Worm (Caenorhabditis elegans) whole organism, L2 larva: ENCODE results near the gene T26G10.3.

Experiments used
- C34F6.9 ChIP-seq: fragments of 150-350 bp; optimal IDR thresholded peaks from 2 replicates; lab custom pipeline; 2014; ENCODE audit warnings: missing biosample characterization, missing genetic modification characterization
- F13H6.1 ChIP-seq: sonication (generic microtip); optimal IDR thresholded peaks from 2 replicates; lab custom pipeline; 2016; ENCODE audit warnings: missing genetic modification characterization, missing compliant biosample characterization
- R02D3.7 ChIP-seq: fragments of 150-350 bp; optimal IDR thresholded peaks from 2 replicates; lab custom pipeline; 2014; ENCODE audit warnings: missing biosample characterization, missing genetic modification characterization
- Y55F3AM.14 ChIP-seq: fragments of 200-800 bp; sonication (Bioruptor generic); optimal IDR thresholded peaks from 2 replicates; lab custom pipeline; 2018; ENCODE audit warnings: mild to moderate bottlenecking, missing genetic modification characterization, missing compliant biosample characterization
- ZK546.5 ChIP-seq: sonication (generic microtip); optimal IDR thresholded peaks from 2 replicates; lab custom pipeline; 2017; ENCODE audit warnings: missing biosample characterization, missing genetic modification characterization
- alr-1 ChIP-seq: fragments of 150-350 bp; optimal IDR thresholded peaks from 2 replicates; lab custom pipeline; 2014; ENCODE audit warnings: missing biosample characterization, missing genetic modification characterization
- aly-2 ChIP-seq: fragments of 150-350 bp; optimal IDR thresholded peaks from 2 replicates; lab custom pipeline; 2014; ENCODE audit warnings: missing biosample characterization, missing genetic modification characterization
- ama-1 ChIP-seq: fragments of 150-350 bp; optimal IDR thresholded peaks from 2 replicates; lab custom pipeline; 2018; ENCODE audit warnings: inconsistent platforms
- blmp-1 ChIP-seq: sonication (generic microtip); optimal IDR thresholded peaks from 2 replicates; lab custom pipeline; 2017; ENCODE audit warnings: missing genetic modification characterization, mild to moderate bottlenecking, missing compliant biosample characterization, antibody characterized with exemption, moderate library complexity; ENCODE audit not compliant: insufficient read depth
- ceh-16 ChIP-seq: fragments of 150-350 bp; optimal IDR thresholded peaks from 2 replicates; lab custom pipeline; 2014; ENCODE audit warnings: missing biosample characterization, missing genetic modification characterization
- ceh-82 ChIP-seq: fragments of 150-350 bp; optimal IDR thresholded peaks from 2 replicates; lab custom pipeline; 2014; ENCODE audit warnings: missing biosample characterization, missing genetic modification characterization
- crh-2 ChIP-seq: sonication (generic microtip); optimal IDR thresholded peaks from 2 replicates; lab custom pipeline; 2017; ENCODE audit warnings: missing biosample characterization, missing genetic modification characterization
- dmd-4 ChIP-seq: sonication (generic microtip); optimal IDR thresholded peaks from 2 replicates; lab custom pipeline; 2017; ENCODE audit warnings: missing biosample characterization, missing genetic modification characterization
- egl-27 ChIP-seq: sonication (generic microtip); optimal IDR thresholded peaks from 3 replicates; lab custom pipeline; 2017; ENCODE audit warnings: missing biosample characterization, missing genetic modification reagents, missing genetic modification characterization
- elt-1 ChIP-seq: fragments of 150-350 bp; optimal IDR thresholded peaks from 2 replicates; lab custom pipeline; 2014; ENCODE audit warnings: missing biosample characterization, missing genetic modification characterization
- elt-3 ChIP-seq: sonication (generic microtip); optimal IDR thresholded peaks from 2 replicates; lab custom pipeline; 2017; ENCODE audit warnings: missing biosample characterization, missing genetic modification characterization
- fos-1 ChIP-seq: fragments of 150-350 bp; optimal IDR thresholded peaks from 2 replicates; lab custom pipeline; 2014; ENCODE audit warnings: missing biosample characterization, missing genetic modification characterization
- gmeb-1 ChIP-seq: fragments of 150-350 bp; optimal IDR thresholded peaks from 2 replicates; lab custom pipeline; 2014; ENCODE audit warnings: missing biosample characterization, missing genetic modification characterization
- lin-11 ChIP-seq: fragments of 150-350 bp; sonication (generic microtip); optimal IDR thresholded peaks from 2 replicates; lab custom pipeline; 2014; ENCODE audit warnings: missing biosample characterization, missing genetic modification characterization, inconsistent platforms, mixed read lengths
- lin-13 ChIP-seq: fragments of 150-350 bp; optimal IDR thresholded peaks from 2 replicates; lab custom pipeline; 2014; ENCODE audit warnings: missing biosample characterization, missing genetic modification reagents, missing genetic modification characterization
- lin-39 ChIP-seq: fragments of 150-350 bp; optimal IDR thresholded peaks from 2 replicates; lab custom pipeline; 2014; ENCODE audit warnings: missing biosample characterization, missing genetic modification reagents, missing genetic modification characterization
- lsy-2 ChIP-seq, 2 experiments: fragments of 150-350 bp in 1 of 2; sonication (generic microtip) in 1 of 2; optimal IDR thresholded peaks; 2 replicates each; lab custom pipeline; 2014 to 2017; ENCODE audit warnings: missing biosample characterization in 2 of 2, missing genetic modification characterization in 2 of 2
- mab-5 ChIP-seq: fragments of 150-350 bp; optimal IDR thresholded peaks from 2 replicates; lab custom pipeline; 2014; ENCODE audit warnings: missing biosample characterization, missing genetic modification characterization
- mbf-1 ChIP-seq: sonication (generic microtip); optimal IDR thresholded peaks from 2 replicates; lab custom pipeline; 2017; ENCODE audit warnings: missing biosample characterization, missing genetic modification characterization
- mdl-1 ChIP-seq, 2 experiments: fragments of 150-350 bp in 1 of 2; sonication (generic microtip) in 1 of 2; optimal IDR thresholded peaks; 2 replicates each; lab custom pipeline; 2017; ENCODE audit warnings: missing biosample characterization in 2 of 2, missing genetic modification characterization in 2 of 2
- nhr-10 ChIP-seq: sonication (generic microtip); optimal IDR thresholded peaks from 2 replicates; lab custom pipeline; 2017; ENCODE audit warnings: missing biosample characterization, missing genetic modification characterization
- nhr-11 ChIP-seq: fragments of 150-350 bp; optimal IDR thresholded peaks from 2 replicates; lab custom pipeline; 2014; ENCODE audit warnings: missing biosample characterization, missing genetic modification characterization
- nhr-12 ChIP-seq: fragments of 150-350 bp; optimal IDR thresholded peaks from 2 replicates; lab custom pipeline; 2014; ENCODE audit warnings: missing biosample characterization, missing genetic modification characterization
- nhr-129 ChIP-seq: fragments of 150-350 bp; optimal IDR thresholded peaks from 2 replicates; lab custom pipeline; 2014; ENCODE audit warnings: missing biosample characterization, missing genetic modification characterization
- nhr-21 ChIP-seq: fragments of 150-350 bp; optimal IDR thresholded peaks from 2 replicates; lab custom pipeline; 2014; ENCODE audit warnings: missing biosample characterization, missing genetic modification characterization
- nhr-23 ChIP-seq: fragments of 150-350 bp; optimal IDR thresholded peaks from 2 replicates; lab custom pipeline; 2014; ENCODE audit warnings: missing biosample characterization, missing genetic modification reagents, missing genetic modification characterization
- nhr-237 ChIP-seq: fragments of 150-350 bp; optimal IDR thresholded peaks from 2 replicates; lab custom pipeline; 2014; ENCODE audit warnings: missing biosample characterization, missing genetic modification characterization
- nhr-25 ChIP-seq: fragments of 150-350 bp; sonication (generic microtip); optimal IDR thresholded peaks from 3 replicates; lab custom pipeline; 2014; ENCODE audit warnings: missing biosample characterization, missing genetic modification characterization
- nhr-6 ChIP-seq: fragments of 150-350 bp; optimal IDR thresholded peaks from 2 replicates; lab custom pipeline; 2014; ENCODE audit warnings: missing biosample characterization, missing genetic modification characterization
- nhr-77 ChIP-seq: fragments of 150-350 bp; optimal IDR thresholded peaks from 2 replicates; lab custom pipeline; 2014; ENCODE audit warnings: missing biosample characterization, missing genetic modification characterization
- peb-1 ChIP-seq: fragments of 150-350 bp; optimal IDR thresholded peaks from 2 replicates; lab custom pipeline; 2014; ENCODE audit warnings: missing biosample characterization, missing genetic modification characterization
- sem-4 ChIP-seq: fragments of 150-350 bp; optimal IDR thresholded peaks from 2 replicates; lab custom pipeline; 2014; ENCODE audit warnings: missing biosample characterization, missing genetic modification reagents, missing genetic modification characterization
- skn-1 ChIP-seq: sonication (generic microtip); optimal IDR thresholded peaks from 2 replicates; lab custom pipeline; 2017; ENCODE audit warnings: missing biosample characterization, missing genetic modification characterization
- sma-3 ChIP-seq: sonication (generic microtip); optimal IDR thresholded peaks from 2 replicates; lab custom pipeline; 2016; ENCODE audit warnings: missing genetic modification reagents, missing genetic modification characterization, missing compliant biosample characterization
- sma-9 ChIP-seq, 2 experiments: fragments of 150-350 bp in 1 of 2; sonication (generic microtip) in 1 of 2; optimal IDR thresholded peaks; 2 replicates each; lab custom pipeline; 2014 to 2016; ENCODE audit warnings: missing genetic modification characterization in 2 of 2, mild to moderate bottlenecking in 1 of 2, missing biosample characterization in 1 of 2, missing compliant biosample characterization in 1 of 2, missing genetic modification reagents in 1 of 2, moderate library complexity in 1 of 2
- snpc-4 ChIP-seq: fragments of 150-350 bp; optimal IDR thresholded peaks from 2 replicates; lab custom pipeline; 2014; ENCODE audit warnings: missing biosample characterization, missing genetic modification characterization
- unc-39 ChIP-seq: fragments of 150-350 bp; optimal IDR thresholded peaks from 2 replicates; lab custom pipeline; 2014; ENCODE audit warnings: missing biosample characterization, missing genetic modification characterization
- unc-55 ChIP-seq: fragments of 150-350 bp; sonication (generic microtip); optimal IDR thresholded peaks from 3 replicates; lab custom pipeline; 2014; ENCODE audit warnings: missing biosample characterization, missing genetic modification reagents, missing genetic modification characterization
- unc-62 ChIP-seq: fragments of 150-350 bp; optimal IDR thresholded peaks from 2 replicates; lab custom pipeline; 2014; ENCODE audit warnings: missing biosample characterization, missing genetic modification reagents, missing genetic modification characterization
- zag-1 ChIP-seq: fragments of 150-350 bp; optimal IDR thresholded peaks from 2 replicates; lab custom pipeline; 2014; ENCODE audit warnings: missing biosample characterization, missing genetic modification characterization
- ztf-1 ChIP-seq: fragments of 200-800 bp; sonication (Bioruptor generic); conservative IDR thresholded peaks from 2 replicates; pipeline ENCODE4 v1.3.6; 2022; ENCODE audit warnings: missing genetic modification characterization, missing compliant biosample characterization
- ztf-11 ChIP-seq: sonication (generic microtip); optimal IDR thresholded peaks from 2 replicates; lab custom pipeline; 2017; ENCODE audit warnings: missing biosample characterization, missing genetic modification characterization
- ztf-4 ChIP-seq: fragments of 150-350 bp; optimal IDR thresholded peaks from 2 replicates; lab custom pipeline; 2014; ENCODE audit warnings: missing biosample characterization, missing genetic modification characterization

Gene T26G10.3

DNA sequence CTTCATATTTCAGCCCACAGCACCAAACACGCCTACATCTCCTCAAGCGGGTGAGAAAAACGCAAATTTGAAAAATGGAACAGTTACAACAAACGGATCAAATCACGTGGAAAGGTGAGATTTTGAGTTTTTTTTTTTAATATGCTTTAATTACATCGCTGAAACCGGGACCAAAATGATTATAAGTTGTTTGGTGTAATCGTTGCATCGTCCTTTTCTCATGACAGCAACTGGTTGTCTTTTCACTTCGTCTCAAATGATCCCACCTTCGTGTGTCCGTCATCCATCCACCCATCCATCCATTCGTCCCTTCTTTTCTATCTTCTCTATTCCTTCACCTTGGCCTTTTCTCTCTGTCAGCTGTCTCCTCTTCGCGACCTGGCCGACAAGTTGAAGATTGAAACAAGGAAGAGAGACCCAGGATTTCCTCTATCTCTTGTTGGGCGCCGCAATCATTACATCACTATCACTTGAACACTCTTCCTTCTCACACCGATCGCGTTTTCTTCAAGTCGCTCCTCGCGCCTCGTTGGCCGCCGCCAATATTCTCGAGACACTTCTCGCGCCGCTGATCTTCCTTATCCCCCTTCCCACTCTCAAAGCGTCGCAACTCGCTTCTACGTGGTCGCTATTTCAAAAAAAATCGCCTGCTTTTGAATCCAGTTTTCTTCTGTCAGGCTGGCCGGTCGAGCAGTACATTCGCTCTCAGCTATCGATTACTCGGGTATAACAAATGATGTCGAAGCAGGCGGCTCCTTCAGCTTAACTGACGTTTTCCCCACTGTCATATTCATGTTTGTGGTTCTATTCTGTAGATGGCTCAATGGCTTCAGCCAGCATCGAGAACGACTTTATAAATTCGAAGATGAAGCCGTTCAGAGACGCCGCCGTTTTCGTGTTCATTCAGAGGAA lies 44.2 kb upstream of the T26G10.3 start (continued):
- TF ChIP-seq unc-39 (tag; lab: Kevin White, UChicago) = no peak
- no peak for TF ChIP-seq ztf-1 (GFP tag; lab: Robert Waterston, UW)
- no peak for TF ChIP-seq ceh-82
- TF ChIP-seq nhr-21 (tag; lab: Kevin White, UChicago) = peak; percentile 42
- TF ChIP-seq nhr-6 = no peak
- peak; percentile 3 for TF ChIP-seq crh-2 (tag; lab: Kevin White, UChicago)

DNA sequence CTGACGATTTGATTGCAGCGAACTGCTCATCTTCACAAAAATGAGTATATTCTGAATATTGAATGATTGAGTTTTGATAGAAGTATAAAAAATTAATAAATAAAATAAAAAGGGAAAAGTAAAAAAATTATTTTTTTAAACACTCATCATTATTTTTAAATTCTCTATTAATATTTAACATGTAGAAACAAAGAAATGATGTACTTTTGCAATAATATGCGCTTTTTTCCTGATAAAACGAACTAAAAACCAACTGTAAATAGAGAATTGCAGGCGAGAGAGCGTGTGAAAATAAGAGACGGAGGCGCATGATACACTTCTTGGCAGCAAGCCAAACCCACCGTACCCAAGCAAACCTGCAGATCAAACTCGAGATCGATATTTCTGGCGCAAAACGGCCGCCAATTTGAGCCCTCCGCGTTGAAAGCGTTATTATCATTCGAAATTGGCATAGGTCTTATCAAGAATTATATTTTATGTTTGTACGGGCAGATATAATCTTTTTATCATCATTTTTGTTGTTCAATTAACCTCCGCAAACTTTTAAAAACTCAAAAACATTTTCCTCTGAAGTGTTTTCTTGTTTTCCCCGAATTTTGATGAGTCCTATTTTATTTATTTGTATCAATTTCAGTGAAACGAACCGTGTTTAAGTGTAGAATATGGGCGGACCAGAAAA lies 42.9 kb upstream of the T26G10.3 start, which contains the start of the genes rheb-1 and spk-1:
Gene rheb-1 (minus strand): TSS at position 51 of the 679 bp plus-strand sequence.
Gene spk-1 (plus strand): TSS at position 629 of the 679 bp plus-strand sequence.
- TF ChIP-seq blmp-1 (tag; lab: Kevin White, UChicago) (peak; percentile 54), nhr-23 (tag; lab: Kevin White, UChicago) (no peak), dmd-4 (no peak), mbf-1 (tag; lab: Kevin White, UChicago) (no peak), sma-9 (GFP tag; optimal IDR thresholded peaks at IDR 0.05; lab: Kevin White, UChicago) (peak; percentile 93), sma-9 (tag; optimal IDR thresholded peaks at IDR 0.05; lab: Kevin White, UChicago) (no peak), ztf-4 (tag; lab: Kevin White, UChicago) (peak; percentile 91), C34F6.9 (tag; lab: Kevin White, UChicago) (peak; percentile 99), sma-3 (GFP tag; lab: Kevin White, UChicago) (peak; percentile 93), skn-1 (tag; lab: Kevin White, UChicago) (peak; percentile 92), ceh-82 (peak; percentile 59), mdl-1 (tag; optimal IDR thresholded peaks at IDR 0.05; lab: Kevin White, UChicago) (peak in 1 of 2 experiments; percentile 6), ama-1 (lab: Kevin White, UChicago) (no peak), Y55F3AM.14 (GFP tag; lab: Kevin White, UChicago) (peak; percentile 53), nhr-6 (peak; percentile 83), peb-1 (tag; lab: Kevin White, UChicago) (no peak), F13H6.1 (tag; lab: Kevin White, UChicago) (peak; percentile 92), fos-1 (tag; lab: Kevin White, UChicago) (peak; percentile 88), sem-4 (tag; lab: Kevin White, UChicago) (peak; percentile 93), ztf-11 (tag; lab: Kevin White, UChicago) (no peak), R02D3.7 (tag; lab: Kevin White, UChicago) (no peak), lsy-2 (tag; optimal IDR thresholded peaks at IDR 0.05; lab: Kevin White, UChicago) (peak; percentile 98 to 99), ceh-16 (tag; lab: Kevin White, UChicago) (peak; percentile 48), elt-1 (tag; lab: Kevin White, UChicago) (no peak), gmeb-1 (tag; lab: Kevin White, UChicago) (peak; percentile 82), elt-3 (tag; lab: Kevin White, UChicago) (no peak), nhr-237 (tag; lab: Kevin White, UChicago) (no peak), nhr-21 (tag; lab: Kevin White, UChicago) (peak; percentile 88), lin-39 (no peak), nhr-10 (tag; lab: Kevin White, UChicago) (no peak), nhr-11 (tag; lab: Kevin White, UChicago) (no peak), snpc-4 (peak; percentile 77), nhr-12 (tag; lab: Kevin White, UChicago) (no peak), ztf-1 (GFP tag; lab: Robert Waterston, UW) (no peak), mab-5 (tag; lab: Kevin White, UChicago) (peak; percentile 67), lin-11 (tag; lab: Kevin White, UChicago) (peak; percentile 95), lin-13 (GFP tag; lab: Kevin White, UChicago) (peak; percentile 88), zag-1 (peak; percentile 32), unc-39 (tag; lab: Kevin White, UChicago) (no peak), nhr-77 (tag; lab: Kevin White, UChicago) (no peak), alr-1 (tag; lab: Kevin White, UChicago) (no peak), nhr-25 (tag; lab: Kevin White, UChicago) (peak; percentile 85), ZK546.5 (tag; lab: Kevin White, UChicago) (peak; percentile 97), unc-55 (peak; percentile 90), aly-2 (tag; lab: Kevin White, UChicago) (no peak), nhr-129 (tag; lab: Kevin White, UChicago) (peak; percentile 90), egl-27 (tag; lab: Kevin White, UChicago) (peak; percentile 54), unc-62 (GFP tag; lab: Kevin White, UChicago) (no peak), crh-2 (tag; lab: Kevin White, UChicago) (peak; percentile 96)
